Worm (Caenorhabditis elegans) whole organism, midembryonic: ENCODE results near the gene H20J04.9.
"Not testable (repeated sequence)": the region's sequence is repeated elsewhere in the genome, so short reads cannot be mapped to it uniquely, and the experiment has no call there.

Experiments used
- cog-1 ChIP-seq: sonication (generic microtip); optimal IDR thresholded peaks from 2 replicates; lab custom pipeline; 2016; ENCODE audit warnings: missing genetic modification characterization, missing compliant biosample characterization
- med-1 ChIP-seq: sonication (generic microtip); optimal IDR thresholded peaks from 2 replicates; lab custom pipeline; 2017; ENCODE audit warnings: missing genetic modification characterization, mild to moderate bottlenecking, missing compliant biosample characterization, antibody characterized with exemption, missing genetic modification reagents; ENCODE audit not compliant: insufficient read depth
- ref-1 ChIP-seq: fragments of 200-800 bp; sonication (Bioruptor generic); conservative IDR thresholded peaks from 2 replicates; pipeline ENCODE4 v1.3.6; 2022; ENCODE audit warnings: missing genetic modification reagents, missing genetic modification characterization, missing compliant biosample characterization
- tab-1 ChIP-seq: fragments of 200-800 bp; sonication (Bioruptor generic); IDR thresholded peaks from 2 replicates; pipeline ENCODE4 v1.3.6; 2022; ENCODE audit warnings: missing genetic modification characterization, missing compliant biosample characterization

- TF ChIP-seq ref-1 (GFP tag; lab: Robert Waterston, UW); med-1 (GFP tag; lab: Kevin White, UChicago); tab-1 (GFP tag; lab: Robert Waterston, UW); cog-1 (tag; lab: Kevin White, UChicago): not testable (repeated sequence)
Measured at ce11 chrII:4309112-4309511, 41.9 kb upstream of the H20J04.9 start.
